Worm (Caenorhabditis elegans) whole organism, L4/young adult: ENCODE measurements around the gene ddr-2.

Experiments used
- W03F9.2 ChIP-seq: fragments of 150-350 bp; optimal IDR thresholded peaks from 2 replicates; lab custom pipeline; 2014; ENCODE audit warnings: missing biosample characterization, missing genetic modification characterization
- dao-5 ChIP-seq: sonication (generic microtip); optimal IDR thresholded peaks from 2 replicates; lab custom pipeline; 2016; ENCODE audit warnings: missing genotype, missing genetic modification characterization, moderate library complexity, missing compliant biosample characterization
- him-1 ChIP-seq: sonication (generic microtip); optimal IDR thresholded peaks from 2 replicates; lab custom pipeline; 2016; ENCODE audit warnings: missing genotype, missing genetic modification reagents, missing genetic modification characterization, missing compliant biosample characterization

- TF ChIP-seq him-1 (tag; lab: Kevin White, UChicago) (peak; percentile 85), dao-5 (tag; lab: Kevin White, UChicago) (peak; percentile 27), W03F9.2 (tag; lab: Kevin White, UChicago) (no peak)
Measured at ce11 chrX:3371264-3371663, 56.1 kb downstream of the ddr-2 start.
